Fruit fly (Drosophila melanogaster) whole organism, prepupa: Measurements from ENCODE around the gene CG9568.

ENCODE experiments used
- Blimp-1 ChIP-seq: fragments of 200-800 bp; sonication (Bioruptor generic); optimal IDR thresholded peaks from 3 replicates; lab custom pipeline; 2017; ENCODE audit warnings: missing biosample characterization, missing genetic modification characterization, mild to moderate bottlenecking, moderate library complexity, missing genetic modification reagents
- CG10631 ChIP-seq: fragments of 200-800 bp; sonication (Bioruptor generic); optimal IDR thresholded peaks from 2 replicates; lab custom pipeline; 2016; ENCODE audit warnings: missing biosample characterization, missing genetic modification characterization
- CG10669 ChIP-seq: fragments of 200-800 bp; sonication (Bioruptor generic); optimal IDR thresholded peaks from 3 replicates; lab custom pipeline; 2018; ENCODE audit warnings: missing biosample characterization, mild to moderate bottlenecking, missing genetic modification characterization, moderate library complexity
- CG11294 ChIP-seq: fragments of 200-800 bp; sonication (Bioruptor generic); IDR thresholded peaks from 2 replicates; pipeline ENCODE4 v1.3.6; 2022; ENCODE audit warnings: missing biosample characterization, missing genetic modification characterization
- CG16779 ChIP-seq: fragments of 200-800 bp; sonication (Bioruptor generic); optimal IDR thresholded peaks from 3 replicates; lab custom pipeline; 2017; ENCODE audit warnings: missing biosample characterization, mild to moderate bottlenecking, missing genetic modification characterization
- CG31627 ChIP-seq: fragments of 200-800 bp; sonication (Bioruptor generic); optimal IDR thresholded peaks from 3 replicates; lab custom pipeline; 2016; ENCODE audit warnings: missing biosample characterization, missing genetic modification characterization
- CG34406 ChIP-seq: fragments of 200-800 bp; sonication (Bioruptor generic); optimal IDR thresholded peaks from 3 replicates; lab custom pipeline; 2016; ENCODE audit warnings: missing biosample characterization, missing genetic modification characterization
- CG6163 ChIP-seq: fragments of 200-800 bp; sonication (Bioruptor generic); IDR thresholded peaks from 3 replicates; pipeline ENCODE4 v1.3.6; 2022; ENCODE audit warnings: missing biosample characterization, missing genetic modification characterization
- CG6792 ChIP-seq: fragments of 200-800 bp; sonication (Bioruptor generic); optimal IDR thresholded peaks from 3 replicates; lab custom pipeline; 2016; ENCODE audit warnings: missing biosample characterization, missing genetic modification characterization
- CG6808 ChIP-seq: fragments of 200-800 bp; sonication (Bioruptor generic); optimal IDR thresholded peaks from 3 replicates; lab custom pipeline; 2017; ENCODE audit warnings: missing biosample characterization, missing genetic modification characterization, mild to moderate bottlenecking, moderate library complexity, missing genetic modification reagents
- CG7368 ChIP-seq: fragments of 200-800 bp; sonication (Bioruptor generic); optimal IDR thresholded peaks from 3 replicates; lab custom pipeline; 2016; ENCODE audit warnings: missing biosample characterization, missing genetic modification characterization
- CG8119 ChIP-seq: fragments of 200-800 bp; sonication (Bioruptor generic); IDR thresholded peaks from 3 replicates; pipeline ENCODE4 v1.3.6; 2022; ENCODE audit warnings: missing biosample characterization, missing genetic modification characterization
- CG8319 ChIP-seq: fragments of 200-800 bp; sonication (Bioruptor generic); optimal IDR thresholded peaks from 3 replicates; lab custom pipeline; 2016; ENCODE audit warnings: missing biosample characterization, missing genetic modification characterization
- CG8632 ChIP-seq: fragments of 200-800 bp; sonication (Bioruptor generic); optimal IDR thresholded peaks from 3 replicates; lab custom pipeline; 2016; ENCODE audit warnings: missing biosample characterization, missing genetic modification characterization
- CG9139 ChIP-seq: fragments of 200-800 bp; sonication (Bioruptor generic); optimal IDR thresholded peaks from 3 replicates; lab custom pipeline; 2017; ENCODE audit warnings: missing biosample characterization, mild to moderate bottlenecking, missing genetic modification characterization
- Eip78C ChIP-seq: fragments of 200-800 bp; sonication (Bioruptor generic); peaks from one replicate; lab custom pipeline; 2016; ENCODE audit warnings: missing biosample characterization, missing genetic modification characterization
- Eip93F ChIP-seq: fragments of 200-800 bp; sonication (Bioruptor generic); optimal IDR thresholded peaks from 2 replicates; lab custom pipeline; 2016; ENCODE audit warnings: missing biosample characterization, mild to moderate bottlenecking, missing genetic modification characterization
- Gug ChIP-seq: fragments of 200-800 bp; sonication (Bioruptor generic); IDR thresholded peaks from 2 replicates; pipeline ENCODE4 v1.3.6; 2022; ENCODE audit warnings: missing biosample characterization, missing genetic modification characterization
- Hr38 ChIP-seq: sonication (Bioruptor generic); optimal IDR thresholded peaks from 2 replicates; lab custom pipeline; 2016; ENCODE audit warnings: missing biosample characterization, missing genetic modification characterization
- Hr39 ChIP-seq: fragments of 200-800 bp; sonication (Bioruptor generic); optimal IDR thresholded peaks from 2 replicates; lab custom pipeline; 2016; ENCODE audit warnings: missing biosample characterization, missing genetic modification characterization
- Hr4 ChIP-seq: fragments of 200-800 bp; sonication (Bioruptor generic); optimal IDR thresholded peaks from 3 replicates; lab custom pipeline; 2016; ENCODE audit warnings: missing biosample characterization, missing genetic modification characterization
- Lpt ChIP-seq: fragments of 200-800 bp; sonication (Bioruptor generic); optimal IDR thresholded peaks from 3 replicates; lab custom pipeline; 2016; ENCODE audit warnings: missing biosample characterization, missing genetic modification characterization
- Met ChIP-seq: fragments of 200-800 bp; sonication (Bioruptor generic); optimal IDR thresholded peaks from 3 replicates; lab custom pipeline; 2016; ENCODE audit warnings: missing biosample characterization, missing genetic modification characterization
- Smox ChIP-seq: fragments of 200-800 bp; sonication (Bioruptor generic); optimal IDR thresholded peaks from 3 replicates; lab custom pipeline; 2016; ENCODE audit warnings: missing biosample characterization, missing genetic modification characterization
- Sox102F ChIP-seq: fragments of 200-800 bp; sonication (Bioruptor generic); optimal IDR thresholded peaks from 2 replicates; lab custom pipeline; 2016; ENCODE audit warnings: missing biosample characterization, mild to moderate bottlenecking, missing genetic modification characterization
- achi ChIP-seq: fragments of 200-800 bp; sonication (Bioruptor generic); optimal IDR thresholded peaks from 3 replicates; lab custom pipeline; 2016; ENCODE audit warnings: missing biosample characterization, missing genetic modification characterization
- cyc ChIP-seq: fragments of 200-800 bp; sonication (Bioruptor generic); optimal IDR thresholded peaks from 3 replicates; lab custom pipeline; 2016; ENCODE audit warnings: missing biosample characterization, missing genetic modification characterization
- eg ChIP-seq: fragments of 200-800 bp; sonication (Bioruptor generic); IDR thresholded peaks from 3 replicates; pipeline ENCODE4 v1.3.6; 2022; ENCODE audit warnings: missing biosample characterization, missing genetic modification characterization
- fd85E ChIP-seq: fragments of 200-800 bp; sonication (Bioruptor generic); optimal IDR thresholded peaks from 3 replicates; lab custom pipeline; 2016; ENCODE audit warnings: missing biosample characterization, missing genetic modification characterization
- lz ChIP-seq: fragments of 200-800 bp; sonication (Bioruptor generic); optimal IDR thresholded peaks from 3 replicates; lab custom pipeline; 2016; ENCODE audit warnings: missing biosample characterization, missing genetic modification characterization
- net ChIP-seq: fragments of 200-800 bp; sonication (Bioruptor generic); optimal IDR thresholded peaks from 3 replicates; lab custom pipeline; 2016; ENCODE audit warnings: missing biosample characterization, missing genetic modification characterization
- pdm3 ChIP-seq: fragments of 200-800 bp; sonication (Bioruptor generic); optimal IDR thresholded peaks from 3 replicates; lab custom pipeline; 2016; ENCODE audit warnings: missing biosample characterization, missing genetic modification characterization
- salr ChIP-seq, 2 experiments: fragments of 200-800 bp; sonication (Bioruptor generic); optimal IDR thresholded peaks; 3 replicates each; lab custom pipeline; 2016 to 2018; ENCODE audit warnings: missing biosample characterization in 2 of 2, missing genetic modification characterization in 2 of 2, mild to moderate bottlenecking in 1 of 2
- spab ChIP-seq: fragments of 200-800 bp; sonication (Bioruptor generic); optimal IDR thresholded peaks from 2 replicates; lab custom pipeline; 2017; ENCODE audit warnings: missing biosample characterization, mild to moderate bottlenecking, missing genetic modification characterization, missing genetic modification reagents
- svp ChIP-seq: fragments of 200-800 bp; sonication (Bioruptor generic); peaks from one replicate; lab custom pipeline; 2016; ENCODE audit warnings: missing biosample characterization, missing genetic modification characterization
- topi ChIP-seq: fragments of 200-800 bp; sonication (Bioruptor generic); optimal IDR thresholded peaks from 3 replicates; lab custom pipeline; 2016; ENCODE audit warnings: missing biosample characterization, missing genetic modification characterization
- vri ChIP-seq: fragments of 200-800 bp; sonication (Bioruptor generic); optimal IDR thresholded peaks from 3 replicates; lab custom pipeline; 2016; ENCODE audit warnings: missing biosample characterization, mild to moderate bottlenecking, missing genetic modification characterization

CG9568 gene

dm6 chr2L:8997285-8997684, 13.1 kb upstream of the CG9568 start, which contains the start of the genes alien and CG18661 (continued):
- TF ChIP-seq Hr39 (GFP tag; lab: Kevin White, UChicago) (peak; percentile 91), net (peak; percentile 88), Blimp-1 (GFP tag; lab: Kevin White, UChicago) (no peak), Hr4 (GFP tag; lab: Kevin White, UChicago) (peak; percentile 96), CG8632 (GFP tag; lab: Kevin White, UChicago) (peak; percentile 6), CG6808 (GFP tag; lab: Kevin White, UChicago) (peak; percentile 100), pdm3 (GFP tag; lab: Kevin White, UChicago) (no peak), Smox (GFP tag; lab: Kevin White, UChicago) (peak; percentile 78), CG8119 (GFP tag; lab: Robert Waterston, UW) (peak; percentile 53; the same call in 1 of the 3 replicates), achi (GFP tag; lab: Kevin White, UChicago) (peak; percentile 70), Met (GFP tag; lab: Kevin White, UChicago) (peak; percentile 90), Lpt (GFP tag; lab: Kevin White, UChicago) (peak; percentile 50), CG11294 (GFP tag; lab: Robert Waterston, UW) (peak; percentile 87), spab (peak; percentile 15), CG34406 (GFP tag; lab: Kevin White, UChicago) (peak; percentile 57), vri (GFP tag; lab: Kevin White, UChicago) (no peak), Sox102F (GFP tag; lab: Kevin White, UChicago) (peak; percentile 72), svp (GFP tag; lab: Kevin White, UChicago) (peak; percentile 91), eg (peak; percentile 96), CG7368 (GFP tag; lab: Kevin White, UChicago) (peak; percentile 64), fd85E (GFP tag; lab: Kevin White, UChicago) (no peak)

- TF ChIP-seq spab, result no peak
- no peak for TF ChIP-seq net
These were observed 12.1 kb upstream of the CG9568 start, which contains the start of gene Try29F for dm6 chr2L:8998237-8998636. Gene Try29F, plus strand, starts transcription at chr2L:8998537.

- TF ChIP-seq CG10631 (GFP tag; lab: Kevin White, UChicago) (no peak), CG6792 (GFP tag; lab: Kevin White, UChicago) (no peak), CG9139 (GFP tag; lab: Kevin White, UChicago) (no peak), CG31627 (no peak), topi (no peak), Eip93F (peak; percentile 49), CG6163 (GFP tag; lab: Robert Waterston, UW) (no peak), Sox102F (GFP tag; lab: Kevin White, UChicago) (no peak), CG10669 (GFP tag; lab: Kevin White, UChicago) (no peak), lz (GFP tag; lab: Kevin White, UChicago) (no peak), Hr39 (GFP tag; lab: Kevin White, UChicago) (no peak), salr (GFP tag; optimal IDR thresholded peaks at IDR 0.05; lab: Kevin White, UChicago) (no peak), vri (GFP tag; lab: Kevin White, UChicago) (peak; percentile 60)
These were observed 1.3 kb downstream of the CG9568 start, which contains the start of gene CG13102 for dm6 chr2L:9011543-9012238. Gene CG13102, plus strand, starts transcription at chr2L:9012188.

dm6 chr2L:9013968-9014367, 3.6 kb downstream of the CG9568 start, which contains the start of gene Rcd-1r:
Gene Rcd-1r, minus strand, starts transcription at chr2L:9014068.
- TF ChIP-seq Met (GFP tag; lab: Kevin White, UChicago) (no peak), fd85E (GFP tag; lab: Kevin White, UChicago) (no peak), CG16779 (tag; lab: Kevin White, UChicago) (no peak), CG8632 (GFP tag; lab: Kevin White, UChicago) (no peak), CG6808 (GFP tag; lab: Kevin White, UChicago) (no peak), CG8119 (GFP tag; lab: Robert Waterston, UW) (no peak), Hr38 (no peak), Eip78C (GFP tag; lab: Kevin White, UChicago) (no peak), lz (GFP tag; lab: Kevin White, UChicago) (no peak), Gug (GFP tag; lab: Robert Waterston, UW) (no peak), cyc (no peak), Lpt (GFP tag; lab: Kevin White, UChicago) (no peak), CG10669 (GFP tag; lab: Kevin White, UChicago) (no peak), CG8319 (GFP tag; lab: Kevin White, UChicago) (no peak)
